Fruit fly (Drosophila melanogaster) whole organism, adult: ENCODE data around the gene Ttc26.

Source experiments
- CG11617 ChIP-seq: fragments of 200-800 bp; sonication (Bioruptor generic); optimal IDR thresholded peaks from 2 replicates; lab custom pipeline; 2017; ENCODE audit warnings: mild to moderate bottlenecking, missing biosample characterization, missing genetic modification reagents, missing genetic modification characterization
- CG12768 ChIP-seq: fragments of 200-800 bp; sonication (Bioruptor generic); optimal IDR thresholded peaks from 2 replicates; lab custom pipeline; 2017; ENCODE audit warnings: missing biosample characterization, missing genetic modification characterization, mild to moderate bottlenecking, moderate library complexity, missing genetic modification reagents
- CG14711 ChIP-seq: fragments of 200-800 bp; sonication (Bioruptor generic); optimal IDR thresholded peaks from 2 replicates; lab custom pipeline; 2018; ENCODE audit warnings: missing biosample characterization, mild to moderate bottlenecking, missing genetic modification characterization, moderate library complexity
- CG1620 ChIP-seq: fragments of 200-800 bp; sonication (Bioruptor generic); optimal IDR thresholded peaks from 2 replicates; lab custom pipeline; 2016; ENCODE audit warnings: missing biosample characterization, missing genetic modification characterization
- CG33017 ChIP-seq: fragments of 200-800 bp; sonication (Bioruptor generic); optimal IDR thresholded peaks from 2 replicates; lab custom pipeline; 2018; ENCODE audit warnings: missing biosample characterization, mild to moderate bottlenecking, missing genetic modification characterization, moderate library complexity
- CG5204 ChIP-seq: fragments of 200-800 bp; sonication (Bioruptor generic); optimal IDR thresholded peaks from 2 replicates; lab custom pipeline; 2016; ENCODE audit warnings: missing biosample characterization, missing genetic modification characterization
- CG7101 ChIP-seq: fragments of 200-800 bp; sonication (Bioruptor generic); optimal IDR thresholded peaks from 2 replicates; lab custom pipeline; 2018; ENCODE audit warnings: missing biosample characterization, mild to moderate bottlenecking, missing genetic modification characterization, moderate library complexity
- Hr96 ChIP-seq: fragments of 200-800 bp; sonication (Bioruptor generic); optimal IDR thresholded peaks from 2 replicates; lab custom pipeline; 2016; ENCODE audit warnings: missing biosample characterization, missing genetic modification characterization
- cic ChIP-seq: fragments of 200-800 bp; sonication (Bioruptor generic); optimal IDR thresholded peaks from 2 replicates; lab custom pipeline; 2017; ENCODE audit warnings: missing biosample characterization, mild to moderate bottlenecking, missing genetic modification characterization, moderate library complexity
- cnc ChIP-seq, 2 experiments: fragments of >200 bp; optimal IDR thresholded peaks; 2 replicates each; lab custom pipeline; 2017
- kay ChIP-seq: fragments of 200-800 bp; sonication (Bioruptor generic); peaks from one replicate; lab custom pipeline; 2016; ENCODE audit warnings: missing biosample characterization, missing genetic modification characterization, borderline replicate concordance
- tj ChIP-seq: fragments of 200-800 bp; sonication (Bioruptor generic); optimal IDR thresholded peaks from 3 replicates; lab custom pipeline; 2017; ENCODE audit warnings: missing biosample characterization, mild to moderate bottlenecking, missing genetic modification characterization, moderate library complexity

- TF ChIP-seq CG5204 (GFP tag; lab: Kevin White, UChicago), result no peak
- no peak for TF ChIP-seq CG11617
- TF ChIP-seq cic, result no peak
- TF ChIP-seq tj (GFP tag; lab: Kevin White, UChicago), result no peak
- no peak for TF ChIP-seq cnc (optimal IDR thresholded peaks at IDR 0.05; lab: Kevin White, UChicago)
- no peak for TF ChIP-seq CG1620 (GFP tag; lab: Kevin White, UChicago)
- no peak for TF ChIP-seq CG12768 (GFP tag; lab: Kevin White, UChicago)
- TF ChIP-seq Hr96, result no peak
- TF ChIP-seq CG7101 (tag; lab: Kevin White, UChicago), result no peak
- TF ChIP-seq kay (GFP tag; lab: Kevin White, UChicago), result no peak
- TF ChIP-seq CG14711 (tag; lab: Kevin White, UChicago), result no peak
- no peak for TF ChIP-seq CG33017 (tag; lab: Kevin White, UChicago)
Measured at dm6 chr3R:15775242-15775641, 1.0 kb downstream of the Ttc26 start, which contains the start of gene CG45207.
